Fruit fly (Drosophila melanogaster) whole organism, embryonic: Measurements from ENCODE around the gene Hr4.
A peak's percentile ranks its signal among the peaks of the same experiment; 100 is the strongest.

ENCODE experiments used
- B-H2 ChIP-seq: fragments of 200-800 bp; sonication (Bioruptor generic); optimal IDR thresholded peaks from 2 replicates; lab custom pipeline; 2018; ENCODE audit warnings: missing biosample characterization, mild to moderate bottlenecking, missing genetic modification characterization
- CG10209 ChIP-seq: fragments of 200-800 bp; sonication (Bioruptor generic); optimal IDR thresholded peaks from 3 replicates; lab custom pipeline; 2017; ENCODE audit warnings: missing biosample characterization, mild to moderate bottlenecking, missing genetic modification characterization, missing genetic modification reagents
- CG10431 ChIP-seq: fragments of 200-800 bp; sonication (Bioruptor generic); optimal IDR thresholded peaks from 3 replicates; lab custom pipeline; 2018; ENCODE audit warnings: missing biosample characterization, mild to moderate bottlenecking, missing genetic modification characterization
- CG14965 ChIP-seq: fragments of 200-800 bp; sonication (Bioruptor generic); optimal IDR thresholded peaks from 2 replicates; lab custom pipeline; 2016; ENCODE audit warnings: missing biosample characterization, missing genetic modification characterization, borderline replicate concordance
- CG17361 ChIP-seq: fragments of 200-800 bp; sonication (Bioruptor generic); IDR thresholded peaks from 3 replicates; pipeline ENCODE4 v1.3.6; 2022; ENCODE audit warnings: missing biosample characterization, missing genetic modification characterization
- CG17802 ChIP-seq: fragments of 200-800 bp; sonication (Bioruptor generic); optimal IDR thresholded peaks from 2 replicates; lab custom pipeline; 2018; ENCODE audit warnings: missing biosample characterization, mild to moderate bottlenecking, missing genetic modification characterization, moderate library complexity
- CG1792 ChIP-seq: fragments of 200-800 bp; sonication (Bioruptor generic); optimal IDR thresholded peaks from 2 replicates; lab custom pipeline; 2016; ENCODE audit warnings: missing biosample characterization, missing genetic modification characterization
- CG30431 ChIP-seq: fragments of 200-800 bp; sonication (Bioruptor generic); optimal IDR thresholded peaks from 2 replicates; lab custom pipeline; 2017; ENCODE audit warnings: missing biosample characterization, missing genetic modification characterization
- CG3281 ChIP-seq: fragments of 200-800 bp; sonication (Bioruptor generic); optimal IDR thresholded peaks from 3 replicates; lab custom pipeline; 2017; ENCODE audit warnings: missing biosample characterization, mild to moderate bottlenecking, missing genetic modification characterization
- CG43689 ChIP-seq: fragments of 200-800 bp; sonication (Bioruptor generic); IDR thresholded peaks from 2 replicates; pipeline ENCODE4 v1.3.6; 2022; ENCODE audit warnings: missing biosample characterization, missing genetic modification characterization
- CG6791 ChIP-seq: fragments of 200-800 bp; sonication (Bioruptor generic); IDR thresholded peaks from 3 replicates; pipeline ENCODE4 v1.3.6; 2022; ENCODE audit warnings: missing biosample characterization, missing genetic modification characterization; ENCODE audit not compliant: partially characterized antibody
- CG8388 ChIP-seq: fragments of 200-800 bp; sonication (Bioruptor generic); optimal IDR thresholded peaks from 2 replicates; lab custom pipeline; 2019; ENCODE audit warnings: missing biosample characterization, mild to moderate bottlenecking, missing genetic modification characterization, moderate library complexity
- CG9727 ChIP-seq: fragments of 200-800 bp; sonication (Bioruptor generic); optimal IDR thresholded peaks from 3 replicates; lab custom pipeline; 2017; ENCODE audit warnings: missing biosample characterization, mild to moderate bottlenecking, missing genetic modification characterization
- Chrac-16 ChIP-seq: fragments of 200-800 bp; sonication (Bioruptor generic); optimal IDR thresholded peaks from 3 replicates; lab custom pipeline; 2016; ENCODE audit warnings: missing biosample characterization, missing genetic modification characterization
- D ChIP-seq, 2 experiments: fragments of 200-800 bp in 1 of 2; fragments of >200 bp in 1 of 2; sonication (Bioruptor generic) in 1 of 2; optimal IDR thresholded peaks; 2 replicates in 1 of 2; 3 replicates in 1 of 2; lab custom pipeline; 2017; ENCODE audit warnings: mild to moderate bottlenecking in 1 of 2, missing biosample characterization in 1 of 2, missing genetic modification characterization in 1 of 2, missing genetic modification reagents in 1 of 2
- Dbx ChIP-seq: fragments of 200-800 bp; sonication (Bioruptor generic); IDR thresholded peaks from 3 replicates; pipeline ENCODE4 v1.3.6; 2022; ENCODE audit warnings: missing biosample characterization, missing genetic modification characterization
- ERR ChIP-seq: fragments of 200-800 bp; sonication (Bioruptor generic); optimal IDR thresholded peaks from 2 replicates; lab custom pipeline; 2016; ENCODE audit warnings: missing biosample characterization, missing genetic modification characterization
- Ets65A ChIP-seq: fragments of 200-800 bp; sonication (Bioruptor generic); peaks from one replicate; lab custom pipeline; 2016; ENCODE audit warnings: missing biosample characterization, missing genetic modification characterization
- H15 ChIP-seq: fragments of 200-800 bp; sonication (Bioruptor generic); IDR thresholded peaks from 3 replicates; pipeline ENCODE4 v1.3.6; 2022; ENCODE audit warnings: missing biosample characterization, missing genetic modification characterization
- HLH54F ChIP-seq: fragments of 200-800 bp; sonication (Bioruptor generic); optimal IDR thresholded peaks from 3 replicates; lab custom pipeline; 2016; ENCODE audit warnings: missing biosample characterization, missing genetic modification characterization
- HmgD ChIP-seq: fragments of 200-800 bp; sonication (Bioruptor generic); optimal IDR thresholded peaks from 3 replicates; lab custom pipeline; 2016; ENCODE audit warnings: missing biosample characterization, missing genetic modification characterization
- Hr51 ChIP-seq, 2 experiments: fragments of 200-800 bp; sonication (Bioruptor generic); optimal IDR thresholded peaks; 2 replicates in 1 of 2; 3 replicates in 1 of 2; lab custom pipeline; 2016 to 2018; ENCODE audit warnings: missing biosample characterization in 2 of 2, missing genetic modification characterization in 2 of 2, mild to moderate bottlenecking in 1 of 2, moderate library complexity in 1 of 2
- Lim3 ChIP-seq: fragments of 200-800 bp; sonication (Bioruptor generic); IDR thresholded peaks from 2 replicates; pipeline ENCODE4 v1.3.6; 2022; ENCODE audit warnings: missing biosample characterization, missing genetic modification characterization
- Mes4 ChIP-seq: fragments of 200-800 bp; sonication (Bioruptor generic); optimal IDR thresholded peaks from 2 replicates; lab custom pipeline; 2016; ENCODE audit warnings: missing biosample characterization, missing genetic modification characterization
- Nf-YB ChIP-seq: fragments of 200-800 bp; sonication (Bioruptor generic); optimal IDR thresholded peaks from 3 replicates; lab custom pipeline; 2019; ENCODE audit warnings: missing biosample characterization, mild to moderate bottlenecking, missing genetic modification characterization, moderate library complexity
- Tbp ChIP-seq: fragments of >200 bp; optimal IDR thresholded peaks from 2 replicates; lab custom pipeline; 2018; ENCODE audit warnings: missing biosample characterization, missing genetic modification characterization
- ap ChIP-seq: fragments of 200-800 bp; sonication (Bioruptor generic); IDR thresholded peaks from 2 replicates; pipeline ENCODE4 v1.3.6; 2022; ENCODE audit warnings: missing biosample characterization, missing genetic modification characterization
- bab2 ChIP-seq: fragments of 200-800 bp; sonication (Bioruptor generic); optimal IDR thresholded peaks from 2 replicates; lab custom pipeline; 2016; ENCODE audit warnings: missing biosample characterization, missing genetic modification characterization
- chm ChIP-seq: fragments of 200-800 bp; sonication (Bioruptor generic); IDR thresholded peaks from 2 replicates; pipeline ENCODE4 v1.3.6; 2022; ENCODE audit warnings: missing biosample characterization, missing genetic modification characterization
- crp ChIP-seq, 2 experiments: fragments of 200-800 bp; sonication (Bioruptor generic); optimal IDR thresholded peaks; 2 replicates in 1 of 2; 3 replicates in 1 of 2; lab custom pipeline; 2017; ENCODE audit warnings: missing biosample characterization in 2 of 2, missing genetic modification characterization in 2 of 2, mild to moderate bottlenecking in 1 of 2, moderate library complexity in 1 of 2
- danr ChIP-seq: fragments of 200-800 bp; sonication (Bioruptor generic); IDR thresholded peaks from 2 replicates; pipeline ENCODE4 v1.3.6; 2022; ENCODE audit warnings: missing biosample characterization, missing genetic modification characterization
- emc ChIP-seq: fragments of 200-800 bp; sonication (Bioruptor generic); optimal IDR thresholded peaks from 2 replicates; lab custom pipeline; 2016; ENCODE audit warnings: missing biosample characterization, missing genetic modification characterization
- ewg ChIP-seq: fragments of 200-800 bp; sonication (Bioruptor generic); optimal IDR thresholded peaks from 3 replicates; lab custom pipeline; 2017; ENCODE audit warnings: mild to moderate bottlenecking, missing biosample characterization, missing genetic modification reagents, missing genetic modification characterization
- eyg ChIP-seq: fragments of 200-800 bp; sonication (Bioruptor generic); optimal IDR thresholded peaks from 3 replicates; lab custom pipeline; 2016; ENCODE audit warnings: missing biosample characterization, missing genetic modification characterization
- fru ChIP-seq: fragments of >200 bp; optimal IDR thresholded peaks from 2 replicates; lab custom pipeline; 2017
- gem ChIP-seq: fragments of 200-800 bp; sonication (Bioruptor generic); optimal IDR thresholded peaks from 2 replicates; lab custom pipeline; 2019; ENCODE audit warnings: missing biosample characterization, mild to moderate bottlenecking, missing genetic modification characterization, moderate library complexity
- gfzf ChIP-seq: fragments of 200-800 bp; sonication (Bioruptor generic); optimal IDR thresholded peaks from 2 replicates; lab custom pipeline; 2016; ENCODE audit warnings: missing biosample characterization, mild to moderate bottlenecking, missing genetic modification characterization, moderate library complexity
- gsb ChIP-seq: fragments of 200-800 bp; sonication (Bioruptor generic); IDR thresholded peaks from 2 replicates; pipeline ENCODE4 v1.3.6; 2022; ENCODE audit warnings: missing biosample characterization, missing genetic modification characterization
- jigr1 ChIP-seq: fragments of 200-800 bp; sonication (Bioruptor generic); IDR thresholded peaks from 3 replicates; pipeline ENCODE4 v1.3.6; 2022; ENCODE audit warnings: missing biosample characterization, missing genetic modification characterization
- klu ChIP-seq: fragments of 200-800 bp; sonication (Bioruptor generic); IDR thresholded peaks from 2 replicates; pipeline ENCODE4 v1.3.6; 2022; ENCODE audit warnings: missing biosample characterization, missing genetic modification characterization
- lab ChIP-seq: fragments of 200-800 bp; sonication (Bioruptor generic); optimal IDR thresholded peaks from 3 replicates; lab custom pipeline; 2017; ENCODE audit warnings: missing biosample characterization, missing genetic modification characterization, mild to moderate bottlenecking, moderate library complexity, missing genetic modification reagents
- nerfin-1 ChIP-seq: fragments of 200-800 bp; sonication (Bioruptor generic); optimal IDR thresholded peaks from 3 replicates; lab custom pipeline; 2019; ENCODE audit warnings: missing biosample characterization, mild to moderate bottlenecking, missing genetic modification characterization, moderate library complexity
- pb ChIP-seq: fragments of 200-800 bp; sonication (Bioruptor generic); optimal IDR thresholded peaks from 3 replicates; lab custom pipeline; 2016; ENCODE audit warnings: missing biosample characterization, missing genetic modification characterization
- pnt ChIP-seq: fragments of 200-800 bp; sonication (Bioruptor generic); optimal IDR thresholded peaks from 3 replicates; lab custom pipeline; 2016; ENCODE audit warnings: missing biosample characterization, missing genetic modification characterization
- psq ChIP-seq: fragments of 200-800 bp; sonication (Bioruptor generic); optimal IDR thresholded peaks from 2 replicates; lab custom pipeline; 2017; ENCODE audit warnings: missing biosample characterization, missing genetic modification characterization
- ranshi ChIP-seq: fragments of 200-800 bp; sonication (Bioruptor generic); IDR thresholded peaks from 2 replicates; pipeline ENCODE4 v1.3.6; 2022; ENCODE audit warnings: missing biosample characterization, missing genetic modification characterization
- tgo ChIP-seq: fragments of 200-800 bp; sonication (Bioruptor generic); IDR thresholded peaks from 3 replicates; pipeline ENCODE4 v1.3.6; 2022; ENCODE audit warnings: missing biosample characterization, missing genetic modification characterization
- trem ChIP-seq: fragments of 200-800 bp; optimal IDR thresholded peaks from 3 replicates; lab custom pipeline; 2019; ENCODE audit warnings: missing biosample characterization, mild to moderate bottlenecking, missing genetic modification characterization, moderate library complexity
- vvl ChIP-seq: fragments of 200-800 bp; sonication (Bioruptor generic); IDR thresholded peaks from 2 replicates; pipeline ENCODE4 v1.3.6; 2022; ENCODE audit warnings: missing biosample characterization, missing genetic modification characterization
- zen ChIP-seq: fragments of 200-800 bp; sonication (Bioruptor generic); optimal IDR thresholded peaks from 3 replicates; lab custom pipeline; 2018; ENCODE audit warnings: missing biosample characterization, mild to moderate bottlenecking, missing genetic modification characterization, moderate library complexity
- zfh2 ChIP-seq: fragments of 200-800 bp; sonication (Bioruptor generic); optimal IDR thresholded peaks from 2 replicates; lab custom pipeline; 2016; ENCODE audit warnings: missing biosample characterization, missing genetic modification characterization

Gene Hr4

DNA sequence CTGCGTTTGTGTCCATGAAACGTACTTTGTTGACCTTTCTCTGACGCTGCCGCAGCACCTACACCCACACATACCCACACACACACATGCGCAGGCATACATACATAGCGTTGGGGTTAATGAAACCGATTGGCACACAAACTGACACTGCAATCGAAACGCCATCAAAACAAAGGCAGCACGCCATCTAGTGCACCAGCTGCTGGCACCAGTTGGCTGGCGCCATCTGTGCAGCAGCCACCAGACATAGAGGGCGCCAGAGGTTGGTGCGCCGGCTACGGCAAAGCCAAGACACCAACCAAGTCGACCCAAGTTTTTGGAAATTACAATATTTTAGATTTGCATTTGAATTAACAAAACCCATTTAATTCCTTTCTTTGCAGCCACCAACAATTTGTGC is 11.2 kb downstream of the Hr4 start (continued):
- TF ChIP-seq ewg (peak; percentile 55), CG9727 (GFP tag; lab: Kevin White, UChicago) (peak; percentile 34), klu (GFP tag; lab: Robert Waterston, UW) (peak; percentile 53; the same call in 1 of the 2 replicates), emc (GFP tag; lab: Kevin White, UChicago) (peak; percentile 53), CG17802 (peak; percentile 36), HmgD (GFP tag; lab: Kevin White, UChicago) (peak; percentile 90), CG17361 (GFP tag; lab: Robert Waterston, UW) (peak; percentile 55; the same call in 1 of the 3 replicates), jigr1 (peak; percentile 44; the same call in 1 of the 3 replicates), CG1792 (GFP tag; lab: Kevin White, UChicago) (peak; percentile 56), pnt (peak; percentile 86), eyg (GFP tag; lab: Kevin White, UChicago) (peak; percentile 3), Hr51 (GFP tag; optimal IDR thresholded peaks at IDR 0.05; lab: Kevin White, UChicago) (peak in 1 of 2 experiments; percentile 41), trem (peak; percentile 59), CG6791 (peak; percentile 54; the same call in 1 of the 3 replicates), D (optimal IDR thresholded peaks at IDR 0.05; lab: Kevin White, UChicago) (no peak), D (GFP tag; optimal IDR thresholded peaks at IDR 0.05; lab: Kevin White, UChicago) (no peak), CG30431 (peak; percentile 60), Chrac-16 (GFP tag; lab: Kevin White, UChicago) (peak; percentile 81), zfh2 (GFP tag; lab: Kevin White, UChicago) (peak; percentile 53), CG14965 (GFP tag; lab: Kevin White, UChicago) (peak; percentile 39), tgo (GFP tag; lab: Robert Waterston, UW) (peak; percentile 68), lab (peak; percentile 29), ERR (peak; percentile 47), vvl (GFP tag; lab: Robert Waterston, UW) (peak; percentile 83), danr (GFP tag; lab: Robert Waterston, UW) (peak; percentile 62; the same call in 1 of the 2 replicates), psq (GFP tag; lab: Kevin White, UChicago) (peak; percentile 31), fru (lab: Kevin White, UChicago) (no peak), CG8388 (no peak), ranshi (GFP tag; lab: Robert Waterston, UW) (peak; percentile 78), zen (peak; percentile 38), Nf-YB (no peak), bab2 (GFP tag; lab: Kevin White, UChicago) (peak; percentile 75), Tbp (GFP tag; lab: Kevin White, UChicago) (no peak), Mes4 (GFP tag; lab: Kevin White, UChicago) (peak; percentile 32), pb (GFP tag; lab: Kevin White, UChicago) (peak; percentile 41), gsb (GFP tag; lab: Robert Waterston, UW) (peak; percentile 56), CG3281 (GFP tag; lab: Kevin White, UChicago) (no peak), gfzf (GFP tag; lab: Kevin White, UChicago) (peak; percentile 45), HLH54F (GFP tag; lab: Kevin White, UChicago) (peak; percentile 68), nerfin-1 (tag; lab: Kevin White, UChicago) (peak; percentile 38), CG10431 (no peak), H15 (peak; percentile 68; the same call in 2 of the 3 replicates), Ets65A (GFP tag; lab: Kevin White, UChicago) (peak; percentile 97), crp (GFP tag; optimal IDR thresholded peaks at IDR 0.05; lab: Kevin White, UChicago) (peak in 1 of 2 experiments; percentile 15), Lim3 (GFP tag; lab: Robert Waterston, UW) (no peak), CG43689 (no peak), gem (tag; lab: Kevin White, UChicago) (peak; percentile 42), chm (GFP tag; lab: Robert Waterston, UW) (peak; percentile 66; the same call in 1 of the 2 replicates), Dbx (peak; percentile 90), B-H2 (peak; percentile 26), ap (GFP tag; lab: Robert Waterston, UW) (no peak), CG10209 (GFP tag; lab: Kevin White, UChicago) (peak; percentile 50)
